Worm (Caenorhabditis elegans): Measurements from ENCODE around the gene F41E6.1.

F41E6.1 gene

DNA sequence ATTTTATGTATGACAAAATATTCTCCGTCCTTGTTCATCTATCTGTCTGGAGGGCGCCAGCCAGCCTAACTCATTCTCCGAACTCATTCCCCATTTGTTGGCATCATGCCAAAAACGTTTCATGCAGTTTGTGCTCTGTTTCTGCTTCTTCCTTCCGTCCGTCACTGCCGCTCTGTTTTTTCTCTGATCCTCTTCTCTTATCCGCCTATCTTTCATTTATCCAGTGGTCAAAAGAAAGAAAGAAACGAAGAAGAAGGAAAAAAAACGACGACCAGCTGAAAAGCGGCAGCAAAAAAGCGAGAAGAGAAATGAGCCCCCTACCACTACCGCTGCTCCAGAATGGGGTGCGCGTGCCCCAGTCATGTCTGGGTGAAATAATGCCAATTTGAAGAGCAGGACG lies 40.6 kb downstream of the F41E6.1 start (continued):
- TF ChIP-seq hlh-11 (tag; optimal IDR thresholded peaks at IDR 0.05) (peak; percentile 45), daf-8 (GFP tag; IDR thresholded peaks at IDR 0.05) (no peak), ztf-7 (tag; optimal IDR thresholded peaks at IDR 0.05) (no peak), saeg-2 (GFP tag; IDR thresholded peaks at IDR 0.05) (no peak), mxl-2 (GFP tag; conservative IDR thresholded peaks at IDR 0.05) (no peak), unc-39 (tag; optimal IDR thresholded peaks at IDR 0.05) (no peak), zip-11 (GFP tag; IDR thresholded peaks at IDR 0.05) (no peak), D1046.2 (GFP tag; IDR thresholded peaks at IDR 0.05) (no peak), spr-1 (tag; optimal IDR thresholded peaks at IDR 0.05) (no peak), zag-1 (tag; optimal IDR thresholded peaks at IDR 0.05) (no peak), nhr-41 (GFP tag; IDR thresholded peaks at IDR 0.05) (no peak), nhr-237 (tag; optimal IDR thresholded peaks at IDR 0.05) (no peak), mes-2 (tag; optimal IDR thresholded peaks at IDR 0.05; ENCODE audit: poor library complexity, severe bottlenecking) (peak; percentile 10), sdz-12 (GFP tag; optimal IDR thresholded peaks at IDR 0.05) (no peak), nhr-48 (tag; optimal IDR thresholded peaks at IDR 0.05) (peak; percentile 10), set-16 (GFP tag; IDR thresholded peaks at IDR 0.05) (peak; percentile 40), hmg-1.1 (GFP tag; IDR thresholded peaks at IDR 0.05) (peak; percentile 46; the same call in 1 of the 2 replicates), dve-1 (tag; optimal IDR thresholded peaks at IDR 0.05; ENCODE audit: insufficient read depth) (no peak), ctbp-1 (GFP tag; IDR thresholded peaks at IDR 0.05) (no peak), mep-1 (tag; optimal IDR thresholded peaks at IDR 0.05) (peak; percentile 17), hif-1 (tag; optimal IDR thresholded peaks at IDR 0.05) (peak in 1 of 2 experiments; percentile 4), lin-1 (GFP tag; IDR thresholded peaks at IDR 0.05) (no peak), egl-43 (GFP tag; IDR thresholded peaks at IDR 0.05) (0 out of 2 replicates have a peak, but pooled peaks have one; percentile 45)

DNA sequence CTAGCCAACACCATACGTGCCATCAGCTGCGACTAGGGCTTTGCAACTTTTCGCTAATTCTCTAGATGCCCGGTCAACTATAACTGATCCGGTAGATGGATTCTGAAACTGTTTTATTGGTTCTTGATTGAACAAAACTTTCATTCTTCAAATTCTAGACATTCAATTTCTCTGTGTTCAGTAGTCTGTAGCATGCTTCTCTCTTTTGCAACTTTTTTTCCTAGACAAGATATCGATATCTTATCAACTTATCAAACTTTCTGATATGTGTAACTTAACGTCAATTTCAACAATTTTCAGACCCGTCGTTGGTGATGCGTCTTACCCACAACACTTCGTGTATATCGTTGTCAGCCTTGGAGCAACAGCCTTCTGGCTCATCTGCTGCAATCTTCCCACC lies 43.4 kb downstream of the F41E6.1 start, which contains the start of gene ZC190.4:
Gene ZC190.4, plus strand, starts transcription at position 301 of the 400 bp plus-strand sequence.
- TF ChIP-seq dmd-6 (GFP tag; IDR thresholded peaks at IDR 0.05) (0 out of 2 replicates have a peak, but pooled peaks have one; percentile 9), ceh-32 (tag; optimal IDR thresholded peaks at IDR 0.05; ENCODE audit: poor library complexity) (no peak), lin-39 (tag; optimal IDR thresholded peaks at IDR 0.05) (no peak), mxl-3 (GFP tag; optimal IDR thresholded peaks at IDR 0.05) (no peak)

DNA sequence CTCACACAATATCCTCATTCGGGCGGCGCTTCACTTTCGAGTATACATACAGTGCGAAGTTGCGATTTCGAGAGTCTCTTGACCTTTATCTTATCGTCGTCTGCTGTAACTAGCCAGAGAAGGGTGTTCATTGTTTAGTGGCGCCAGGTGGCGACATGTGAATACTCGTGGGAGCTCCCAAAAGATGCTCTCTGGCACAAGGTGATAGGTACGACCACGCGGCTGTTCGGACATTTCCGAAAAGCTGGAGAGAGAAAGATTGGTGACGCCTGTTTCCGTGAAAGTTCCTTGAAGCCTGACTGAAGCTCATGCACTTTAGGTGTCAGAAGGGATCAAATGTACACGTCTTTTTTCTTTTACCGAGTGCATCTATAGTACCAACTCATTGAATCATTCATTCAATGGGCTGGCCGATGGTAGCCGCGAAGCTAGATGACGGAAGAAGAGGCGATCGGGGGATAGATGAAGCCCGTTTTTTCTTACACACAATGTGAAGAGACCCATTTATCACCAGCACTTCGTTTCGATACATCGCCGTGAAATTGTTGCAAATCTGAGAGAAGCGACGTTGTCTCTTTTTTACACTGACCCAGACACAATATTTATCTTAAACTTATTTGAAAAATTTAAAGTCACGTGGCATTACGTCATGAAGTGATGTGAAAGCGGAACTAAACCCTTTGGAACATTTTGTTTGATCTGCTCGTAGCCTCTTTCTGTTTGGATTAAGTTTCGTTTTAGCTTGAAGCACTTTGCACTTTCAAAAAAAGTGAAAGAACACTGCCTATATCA lies 45.0 kb downstream of the F41E6.1 start:
- TF ChIP-seq daf-19 (GFP tag; conservative IDR thresholded peaks at IDR 0.05), result no peak
- TF ChIP-seq hlh-11 (tag; optimal IDR thresholded peaks at IDR 0.05), result peak; percentile 38
- no peak for TF ChIP-seq ctbp-1 (GFP tag; IDR thresholded peaks at IDR 0.05)
- peak; percentile 0 for TF ChIP-seq mxl-3 (GFP tag; optimal IDR thresholded peaks at IDR 0.05)
- no peak for TF ChIP-seq madf-9 (GFP tag; conservative IDR thresholded peaks at IDR 0.05)
- peak in 1 of 2 experiments; percentile 67 for TF ChIP-seq unc-62 (GFP tag; optimal IDR thresholded peaks at IDR 0.05 in 1 of 2)
- TF ChIP-seq unc-62 (tag; optimal IDR thresholded peaks at IDR 0.05), result no peak
- TF ChIP-seq dve-1 (tag; optimal IDR thresholded peaks at IDR 0.05; ENCODE audit: insufficient read depth), result no peak
- TF ChIP-seq hlh-30 (tag; optimal IDR thresholded peaks at IDR 0.05; ENCODE audit: insufficient read depth), result peak; percentile 34
- TF ChIP-seq nhr-11 (tag; optimal IDR thresholded peaks at IDR 0.05), result peak; percentile 10
- peak; percentile 22 for TF ChIP-seq aha-1 (tag)
- TF ChIP-seq daf-16 (GFP tag; optimal IDR thresholded peaks at IDR 0.05), result peak in 1 of 2 experiments; percentile 39
- TF ChIP-seq daf-16 (tag; optimal IDR thresholded peaks at IDR 0.05), result no peak
- no peak for TF ChIP-seq nhr-111 (GFP tag; optimal IDR thresholded peaks at IDR 0.05)
- no peak for TF ChIP-seq daf-12 (tag; optimal IDR thresholded peaks at IDR 0.05)
